Worm (Caenorhabditis elegans) whole organism, L4 larva: ENCODE data around the gene srt-54.
A peak's percentile ranks its signal among the peaks of the same experiment; 100 is the strongest.

Source experiments
- F37D6.2 ChIP-seq: sonication (generic microtip); optimal IDR thresholded peaks from 2 replicates; lab custom pipeline; 2016; ENCODE audit warnings: mild to moderate bottlenecking, missing genetic modification characterization, missing compliant biosample characterization
- T26A8.4 ChIP-seq: fragments of 200-800 bp; sonication (Bioruptor generic); IDR thresholded peaks from 2 replicates; pipeline ENCODE4 v1.3.6; 2022; ENCODE audit warnings: missing genetic modification characterization, missing compliant biosample characterization
- Y48G9A.11 ChIP-seq: fragments of 200-800 bp; sonication (Bioruptor generic); IDR thresholded peaks from 2 replicates; pipeline ENCODE4 v1.3.6; 2022; ENCODE audit warnings: missing genetic modification reagents, missing genetic modification characterization, missing compliant biosample characterization
- ceh-20 ChIP-seq: fragments of 200-800 bp; sonication (Bioruptor generic); IDR thresholded peaks from 2 replicates; pipeline ENCODE4 v1.3.6; 2022; ENCODE audit warnings: missing genetic modification reagents, missing genetic modification characterization, missing compliant biosample characterization
- ceh-32 ChIP-seq: sonication (generic microtip); optimal IDR thresholded peaks from 2 replicates; lab custom pipeline; 2016; ENCODE audit warnings: mild to moderate bottlenecking, missing genetic modification characterization, missing compliant biosample characterization; ENCODE audit not compliant: poor library complexity
- ceh-82 ChIP-seq: sonication (generic microtip); optimal IDR thresholded peaks from 2 replicates; lab custom pipeline; 2017; ENCODE audit warnings: missing biosample characterization, missing genetic modification characterization
- ces-1 ChIP-seq: fragments of 150-350 bp; sonication (generic microtip); optimal IDR thresholded peaks from 4 replicates; lab custom pipeline; 2014; ENCODE audit warnings: missing biosample characterization, missing genetic modification reagents, missing genetic modification characterization
- dmd-6 ChIP-seq: fragments of 200-800 bp; sonication (Bioruptor generic); IDR thresholded peaks from 2 replicates; pipeline ENCODE4 v1.3.6; 2022; ENCODE audit warnings: missing genetic modification reagents, missing genetic modification characterization, missing compliant biosample characterization
- dmd-8 ChIP-seq: fragments of 200-800 bp; sonication (Bioruptor generic); IDR thresholded peaks from 2 replicates; pipeline ENCODE4 v1.3.6; 2022; ENCODE audit warnings: missing genetic modification characterization, missing compliant biosample characterization
- duxl-1 ChIP-seq: sonication (generic microtip); optimal IDR thresholded peaks from 2 replicates; lab custom pipeline; 2016; ENCODE audit warnings: mild to moderate bottlenecking, missing genetic modification characterization, moderate library complexity, missing compliant biosample characterization; ENCODE audit not compliant: poor library complexity
- egl-43 ChIP-seq: fragments of 200-800 bp; sonication (Bioruptor generic); IDR thresholded peaks from 2 replicates; pipeline ENCODE4 v1.3.6; 2022; ENCODE audit warnings: missing genetic modification reagents, missing genetic modification characterization, missing compliant biosample characterization
- fkh-10 ChIP-seq: fragments of 150-350 bp; optimal IDR thresholded peaks from 2 replicates; lab custom pipeline; 2014; ENCODE audit warnings: missing biosample characterization, missing genetic modification reagents, missing genetic modification characterization
- hlh-11 ChIP-seq: fragments of 200-800 bp; sonication (Bioruptor generic); optimal IDR thresholded peaks from 2 replicates; lab custom pipeline; 2018; ENCODE audit warnings: mild to moderate bottlenecking, missing genetic modification characterization, missing compliant biosample characterization
- hlh-30 ChIP-seq: sonication (generic microtip); optimal IDR thresholded peaks from 2 replicates; lab custom pipeline; 2017; ENCODE audit warnings: antibody characterized with exemption, mild to moderate bottlenecking, missing genetic modification characterization, missing compliant biosample characterization; ENCODE audit not compliant: insufficient read depth
- hmg-1.1 ChIP-seq: fragments of 200-800 bp; sonication (Bioruptor generic); IDR thresholded peaks from 2 replicates; pipeline ENCODE4 v1.3.6; 2022; ENCODE audit warnings: missing genetic modification reagents, missing genetic modification characterization, missing compliant biosample characterization
- jun-1 ChIP-seq: fragments of 150-350 bp; optimal IDR thresholded peaks from 2 replicates; lab custom pipeline; 2014; ENCODE audit warnings: missing biosample characterization, missing genetic modification reagents, missing genetic modification characterization
- lim-7 ChIP-seq: fragments of 200-800 bp; sonication (Bioruptor generic); IDR thresholded peaks from 2 replicates; pipeline ENCODE4 v1.3.6; 2022; ENCODE audit warnings: missing genetic modification characterization, missing compliant biosample characterization
- lin-13 ChIP-seq: fragments of 150-350 bp; optimal IDR thresholded peaks from 2 replicates; lab custom pipeline; 2014; ENCODE audit warnings: missing biosample characterization, missing genetic modification reagents, missing genetic modification characterization
- lin-29 ChIP-seq: fragments of 200-800 bp; sonication (Bioruptor generic); IDR thresholded peaks from 2 replicates; pipeline ENCODE4 v1.3.6; 2022; ENCODE audit warnings: missing genetic modification reagents, missing genetic modification characterization, missing compliant biosample characterization
- lsy-2 ChIP-seq, 2 experiments: fragments of 150-350 bp in 1 of 2; sonication (generic microtip) in 1 of 2; optimal IDR thresholded peaks; 2 replicates each; lab custom pipeline; 2014 to 2017; ENCODE audit warnings: missing biosample characterization in 2 of 2, missing genetic modification characterization in 2 of 2
- madf-5 ChIP-seq, 2 experiments: fragments of 200-800 bp; sonication (Bioruptor generic); IDR thresholded peaks; 2 replicates each; pipeline ENCODE4 v1.3.6; 2022; ENCODE audit warnings: missing compliant biosample characterization in 2 of 2, missing genetic modification characterization in 2 of 2
- madf-9 ChIP-seq: fragments of 200-800 bp; sonication (Bioruptor generic); conservative IDR thresholded peaks from 2 replicates; pipeline ENCODE4 v1.3.6; 2022; ENCODE audit warnings: missing genetic modification reagents, missing genetic modification characterization, missing compliant biosample characterization
- mep-1 ChIP-seq: fragments of 150-350 bp; sonication (generic microtip); optimal IDR thresholded peaks from 3 replicates; lab custom pipeline; 2014; ENCODE audit warnings: missing biosample characterization, missing genetic modification characterization
- nhr-102 ChIP-seq: sonication (generic microtip); optimal IDR thresholded peaks from 2 replicates; lab custom pipeline; 2016; ENCODE audit warnings: mild to moderate bottlenecking, missing genetic modification characterization, moderate library complexity, missing compliant biosample characterization
- nhr-11 ChIP-seq: fragments of 150-350 bp; optimal IDR thresholded peaks from 2 replicates; lab custom pipeline; 2014; ENCODE audit warnings: missing biosample characterization, missing genetic modification characterization
- nhr-28 ChIP-seq: fragments of 150-350 bp; optimal IDR thresholded peaks from 2 replicates; lab custom pipeline; 2014; ENCODE audit warnings: missing biosample characterization, missing genetic modification characterization
- nhr-48 ChIP-seq: sonication (generic microtip); optimal IDR thresholded peaks from 2 replicates; lab custom pipeline; 2016; ENCODE audit warnings: mild to moderate bottlenecking, missing genetic modification characterization, missing compliant biosample characterization
- nhr-6 ChIP-seq: fragments of 150-350 bp; optimal IDR thresholded peaks from 2 replicates; lab custom pipeline; 2014; ENCODE audit warnings: missing biosample characterization, missing genetic modification characterization
- nhr-77 ChIP-seq: fragments of 150-350 bp; optimal IDR thresholded peaks from 2 replicates; lab custom pipeline; 2014; ENCODE audit warnings: missing biosample characterization, missing genetic modification characterization
- rbr-2 ChIP-seq: sonication (generic microtip); optimal IDR thresholded peaks from 2 replicates; lab custom pipeline; 2016; ENCODE audit warnings: missing genotype, missing genetic modification characterization, missing compliant biosample characterization
- sdz-12 ChIP-seq: fragments of 200-800 bp; sonication (Bioruptor generic); optimal IDR thresholded peaks from 2 replicates; lab custom pipeline; 2018; ENCODE audit warnings: mild to moderate bottlenecking, missing genetic modification characterization, missing compliant biosample characterization
- set-16 ChIP-seq: fragments of 200-800 bp; sonication (Bioruptor generic); IDR thresholded peaks from 2 replicates; pipeline ENCODE4 v1.3.6; 2022; ENCODE audit warnings: missing genetic modification reagents, missing genetic modification characterization, missing compliant biosample characterization
- skn-1 ChIP-seq: fragments of 150-350 bp; optimal IDR thresholded peaks from 2 replicates; lab custom pipeline; 2014; ENCODE audit warnings: missing biosample characterization, missing genetic modification characterization
- snpc-1.2 ChIP-seq: fragments of 200-800 bp; sonication (Bioruptor generic); IDR thresholded peaks from 2 replicates; pipeline ENCODE4 v1.3.6; 2022; ENCODE audit warnings: missing genetic modification reagents, missing genetic modification characterization, missing compliant biosample characterization
- snpc-4 ChIP-seq: fragments of 150-350 bp; optimal IDR thresholded peaks from 2 replicates; lab custom pipeline; 2014; ENCODE audit warnings: missing biosample characterization, missing genetic modification characterization
- tag-97 ChIP-seq: fragments of 200-800 bp; sonication (Bioruptor generic); IDR thresholded peaks from 2 replicates; pipeline ENCODE4 v1.3.6; 2022; ENCODE audit warnings: missing genetic modification characterization, missing compliant biosample characterization
- tra-1 ChIP-seq: fragments of 200-800 bp; sonication (Bioruptor generic); IDR thresholded peaks from 2 replicates; pipeline ENCODE4 v1.3.6; 2022; ENCODE audit warnings: missing genetic modification reagents, missing genetic modification characterization, missing compliant biosample characterization
- unc-130 ChIP-seq: sonication (generic microtip); optimal IDR thresholded peaks from 2 replicates; lab custom pipeline; 2016; ENCODE audit warnings: missing genetic modification reagents, missing genetic modification characterization, missing compliant biosample characterization
- unc-62 ChIP-seq, 3 experiments: fragments of 150-350 bp in 1 of 3; sonication (generic microtip); optimal IDR thresholded peaks in 2 of 3; peaks in 1 of 3; 1 replicate in 1 of 3; 2 replicates in 2 of 3; lab custom pipeline; 2014 to 2017; ENCODE audit warnings: missing biosample characterization in 3 of 3, missing genetic modification characterization in 3 of 3, missing genetic modification reagents in 3 of 3, missing genotype in 1 of 3
- vab-7 ChIP-seq: fragments of 200-800 bp; sonication (Bioruptor generic); IDR thresholded peaks from 2 replicates; pipeline ENCODE4 v1.3.6; 2022; ENCODE audit warnings: missing genetic modification reagents, missing genetic modification characterization, missing compliant biosample characterization
- zfp-3 ChIP-seq: fragments of 200-800 bp; sonication (Bioruptor generic); conservative IDR thresholded peaks from 2 replicates; pipeline ENCODE4 v1.3.6; 2022; ENCODE audit warnings: missing genetic modification reagents, missing genetic modification characterization, missing compliant biosample characterization
- zip-11 ChIP-seq: fragments of 200-800 bp; sonication (Bioruptor generic); IDR thresholded peaks from 2 replicates; pipeline ENCODE4 v1.3.6; 2022; ENCODE audit warnings: missing genetic modification characterization, missing compliant biosample characterization
- ztf-7 ChIP-seq: fragments of 150-350 bp; optimal IDR thresholded peaks from 2 replicates; lab custom pipeline; 2014; ENCODE audit warnings: missing biosample characterization, missing genetic modification characterization

Gene srt-54

DNA sequence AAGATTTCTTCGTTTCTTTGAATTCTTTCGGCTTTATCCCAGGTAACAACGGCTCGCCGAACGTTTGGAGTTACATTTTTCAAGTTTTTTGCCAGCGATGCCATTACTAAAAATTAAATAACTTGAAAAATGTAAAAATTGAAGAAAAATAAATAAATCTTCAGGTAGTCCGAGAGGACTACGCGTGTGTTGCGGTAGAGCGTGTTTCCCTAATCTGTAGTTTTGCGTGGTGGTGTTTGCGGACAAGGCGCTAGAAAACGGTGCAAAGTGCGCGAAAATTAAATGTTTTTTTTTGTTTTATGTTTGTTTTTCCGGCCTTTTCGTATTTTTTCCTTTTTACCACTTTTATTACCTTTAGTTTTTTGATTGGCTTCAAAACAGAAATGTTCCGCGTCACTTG, 38.9 kb downstream of the srt-54 start, which contains the start of gene mrpl-28 (continued):
- TF ChIP-seq sdz-12 (GFP tag; lab: Kevin White, UChicago) (no peak), rbr-2 (tag; lab: Kevin White, UChicago) (peak; percentile 90), tag-97 (no peak), nhr-48 (tag; lab: Kevin White, UChicago) (peak; percentile 47), ztf-7 (tag; lab: Kevin White, UChicago) (peak; percentile 48), jun-1 (tag; lab: Kevin White, UChicago) (peak; percentile 60), tra-1 (0 out of 2 replicates have a peak, but pooled peaks have one; percentile 49), ces-1 (GFP tag; lab: Kevin White, UChicago) (peak; percentile 19), vab-7 (0 out of 2 replicates have a peak, but pooled peaks have one; percentile 19), zfp-3 (GFP tag; lab: Robert Waterston, UW) (peak; percentile 57), T26A8.4 (GFP tag; lab: Robert Waterston, UW) (peak; percentile 92), mep-1 (peak; percentile 89), snpc-1.2 (GFP tag; lab: Robert Waterston, UW) (0 out of 2 replicates have a peak, but pooled peaks have one; percentile 16), lsy-2 (tag; optimal IDR thresholded peaks at IDR 0.05; lab: Kevin White, UChicago) (peak; percentile 60 to 95), madf-9 (GFP tag; lab: Robert Waterston, UW) (0 out of 2 replicates have a peak, but pooled peaks have one; percentile 49), lin-13 (peak; percentile 87), ceh-20 (GFP tag; lab: Robert Waterston, UW) (peak; percentile 74), hmg-1.1 (GFP tag; lab: Robert Waterston, UW) (peak; percentile 71), ceh-32 (tag; lab: Kevin White, UChicago) (peak; percentile 45), duxl-1 (tag; lab: Kevin White, UChicago) (peak; percentile 87), skn-1 (tag; lab: Kevin White, UChicago) (no peak), snpc-4 (no peak), lin-29 (GFP tag; lab: Robert Waterston, UW) (0 out of 2 replicates have a peak, but pooled peaks have one; percentile 47), egl-43 (GFP tag; lab: Robert Waterston, UW) (peak; percentile 70), nhr-6 (peak; percentile 59), hlh-11 (peak; percentile 81), unc-130 (GFP tag; lab: Kevin White, UChicago) (peak; percentile 33), madf-5 (GFP tag; IDR thresholded peaks at IDR 0.05; lab: Robert Waterston, UW) (no peak), hlh-30 (tag; lab: Kevin White, UChicago) (peak; percentile 81), unc-62 (GFP tag; optimal IDR thresholded peaks at IDR 0.05 in 1 of 2; lab: Kevin White, UChicago) (peak in 1 of 2 experiments; percentile 93), unc-62 (tag; optimal IDR thresholded peaks at IDR 0.05; lab: Kevin White, UChicago) (no peak), nhr-77 (tag; lab: Kevin White, UChicago) (peak; percentile 66), lim-7 (GFP tag; lab: Robert Waterston, UW) (no peak), nhr-102 (peak; percentile 74), Y48G9A.11 (peak; percentile 60; the same call in 1 of the 2 replicates), nhr-28 (tag; lab: Kevin White, UChicago) (peak; percentile 72), F37D6.2 (tag; lab: Kevin White, UChicago) (peak; percentile 74), nhr-11 (tag; lab: Kevin White, UChicago) (peak; percentile 86), zip-11 (no peak), fkh-10 (GFP tag; lab: Kevin White, UChicago) (peak; percentile 78), dmd-6 (GFP tag; lab: Robert Waterston, UW) (peak; percentile 80), ceh-82 (no peak), set-16 (GFP tag; lab: Robert Waterston, UW) (no peak), dmd-8 (GFP tag; lab: Robert Waterston, UW) (no peak)
